Worm (Caenorhabditis elegans) whole organism, midembryonic: ENCODE measurements around the gene C16C4.1.

ENCODE experiments used
- T22C8.4 ChIP-seq: fragments of 200-800 bp; sonication (Bioruptor generic); IDR thresholded peaks from 2 replicates; pipeline ENCODE4 v1.3.6; 2022; ENCODE audit warnings: missing genetic modification characterization, missing compliant biosample characterization
- cog-1 ChIP-seq: sonication (generic microtip); optimal IDR thresholded peaks from 2 replicates; lab custom pipeline; 2016; ENCODE audit warnings: missing genetic modification characterization, missing compliant biosample characterization
- flt-1 ChIP-seq: fragments of 200-800 bp; sonication (Bioruptor generic); IDR thresholded peaks from 2 replicates; pipeline ENCODE4 v1.3.6; 2022; ENCODE audit warnings: missing genetic modification characterization, missing compliant biosample characterization
- klf-2 ChIP-seq: fragments of 200-800 bp; sonication (Bioruptor generic); conservative IDR thresholded peaks from 2 replicates; pipeline ENCODE4 v1.3.6; 2022; ENCODE audit warnings: missing genetic modification reagents, missing genetic modification characterization, missing compliant biosample characterization
- med-1 ChIP-seq: sonication (generic microtip); optimal IDR thresholded peaks from 2 replicates; lab custom pipeline; 2017; ENCODE audit warnings: missing genetic modification characterization, mild to moderate bottlenecking, missing compliant biosample characterization, antibody characterized with exemption, missing genetic modification reagents; ENCODE audit not compliant: insufficient read depth
- ref-1 ChIP-seq: fragments of 200-800 bp; sonication (Bioruptor generic); conservative IDR thresholded peaks from 2 replicates; pipeline ENCODE4 v1.3.6; 2022; ENCODE audit warnings: missing genetic modification reagents, missing genetic modification characterization, missing compliant biosample characterization
- tab-1 ChIP-seq: fragments of 200-800 bp; sonication (Bioruptor generic); IDR thresholded peaks from 2 replicates; pipeline ENCODE4 v1.3.6; 2022; ENCODE audit warnings: missing genetic modification characterization, missing compliant biosample characterization
- ztf-23 ChIP-seq: fragments of 200-800 bp; sonication (Bioruptor generic); IDR thresholded peaks from 2 replicates; pipeline ENCODE4 v1.3.6; 2022; ENCODE audit warnings: missing genetic modification reagents, missing genetic modification characterization, missing compliant biosample characterization
- ztf-29 ChIP-seq: fragments of 200-800 bp; sonication (Bioruptor generic); IDR thresholded peaks from 2 replicates; pipeline ENCODE4 v1.3.6; 2022; ENCODE audit warnings: missing genetic modification reagents, missing genetic modification characterization, missing compliant biosample characterization

Gene C16C4.1

ce11 chrII:1917862-1918261 is 23.9 kb downstream of the C16C4.1 start, which contains the start of gene bath-4:
TSS of gene bath-4 (minus strand) at chrII:1917962.
- TF ChIP-seq ztf-23 (GFP tag; lab: Robert Waterston, UW) (no peak), ztf-29 (no peak), flt-1 (no peak), ref-1 (GFP tag; lab: Robert Waterston, UW) (no peak), klf-2 (no peak), T22C8.4 (GFP tag; lab: Robert Waterston, UW) (no peak), cog-1 (tag; lab: Kevin White, UChicago) (no peak), med-1 (GFP tag; lab: Kevin White, UChicago) (no peak), tab-1 (GFP tag; lab: Robert Waterston, UW) (no peak)

- no peak for TF ChIP-seq ztf-23 (GFP tag; lab: Robert Waterston, UW)
Measured at ce11 chrII:1921018-1921417, 27.0 kb downstream of the C16C4.1 start, which contains the start of gene bath-7. TSS of gene bath-7 (minus strand) at chrII:1921118.

ce11 chrII:1922665-1923187 is 28.7 kb downstream of the C16C4.1 start, which contains the start of the genes bath-2 and F52C6.4:
TSS of gene bath-2 (minus strand) at chrII:1922765.
TSS of gene F52C6.4 (plus strand) at chrII:1923137.
- TF ChIP-seq T22C8.4 (GFP tag; lab: Robert Waterston, UW): no peak
- TF ChIP-seq ref-1 (GFP tag; lab: Robert Waterston, UW): no peak
- no peak for TF ChIP-seq klf-2
- no peak for TF ChIP-seq flt-1

ce11 chrII:1924459-1924858 is 30.4 kb downstream of the C16C4.1 start, which contains the start of gene F52C6.3:
TSS of gene F52C6.3 (plus strand) at chrII:1924759.
- TF ChIP-seq ztf-29 (no peak), med-1 (GFP tag; lab: Kevin White, UChicago) (no peak), ztf-23 (GFP tag; lab: Robert Waterston, UW) (no peak), tab-1 (GFP tag; lab: Robert Waterston, UW) (no peak), klf-2 (no peak), T22C8.4 (GFP tag; lab: Robert Waterston, UW) (no peak), cog-1 (tag; lab: Kevin White, UChicago) (no peak), flt-1 (no peak), ref-1 (GFP tag; lab: Robert Waterston, UW) (no peak)

- TF ChIP-seq tab-1 (GFP tag; lab: Robert Waterston, UW) (no peak), ztf-23 (GFP tag; lab: Robert Waterston, UW) (no peak), klf-2 (no peak), cog-1 (tag; lab: Kevin White, UChicago) (no peak), T22C8.4 (GFP tag; lab: Robert Waterston, UW) (no peak), med-1 (GFP tag; lab: Kevin White, UChicago) (no peak), flt-1 (no peak), ref-1 (GFP tag; lab: Robert Waterston, UW) (no peak), ztf-29 (no peak)
Measured at ce11 chrII:1926162-1926561, 32.1 kb downstream of the C16C4.1 start, which contains the start of gene F52C6.2. TSS of gene F52C6.2 (plus strand) at chrII:1926462.

ce11 chrII:1928578-1928977 is 34.6 kb downstream of the C16C4.1 start:
- TF ChIP-seq klf-2 (no peak), ref-1 (GFP tag; lab: Robert Waterston, UW) (no peak), flt-1 (no peak), ztf-29 (no peak), med-1 (GFP tag; lab: Kevin White, UChicago) (no peak), cog-1 (tag; lab: Kevin White, UChicago) (no peak), ztf-23 (GFP tag; lab: Robert Waterston, UW) (no peak), tab-1 (GFP tag; lab: Robert Waterston, UW) (no peak), T22C8.4 (GFP tag; lab: Robert Waterston, UW) (no peak)

- TF ChIP-seq tab-1 (GFP tag; lab: Robert Waterston, UW): no peak
- no peak for TF ChIP-seq ztf-29
- no peak for TF ChIP-seq med-1 (GFP tag; lab: Kevin White, UChicago)
- TF ChIP-seq flt-1: no peak
- no peak for TF ChIP-seq ref-1 (GFP tag; lab: Robert Waterston, UW)
- TF ChIP-seq ztf-23 (GFP tag; lab: Robert Waterston, UW): no peak
Measured at ce11 chrII:1939652-1940051, 45.6 kb downstream of the C16C4.1 start, which contains the start of gene ZK250.13. TSS of gene ZK250.13 (minus strand) at chrII:1939752.
